Worm (Caenorhabditis elegans): ENCODE measurements around the gene cutl-12.

DNA sequence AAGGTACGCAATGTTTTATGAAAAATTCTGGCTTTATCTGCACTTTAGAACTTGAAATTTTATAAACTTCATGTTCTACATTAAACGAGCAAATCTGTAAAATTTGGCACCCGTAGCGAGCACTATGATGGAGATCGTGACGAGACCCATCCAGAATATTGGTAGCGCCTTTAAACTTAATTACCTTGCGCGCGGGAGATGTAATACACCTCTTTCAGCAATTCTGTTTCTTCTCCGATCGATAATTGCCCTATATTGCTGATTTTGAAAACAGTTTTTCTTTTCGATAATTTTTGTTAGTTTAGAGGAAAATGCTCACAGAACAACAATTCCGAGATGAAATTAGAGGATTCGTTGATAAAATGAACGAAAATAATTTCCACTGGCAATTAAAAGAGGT, 24.5 kb upstream of the cutl-12 start, which contains the start of gene atg-10:
- TF ChIP-seq cnd-1 (tag; optimal IDR thresholded peaks at IDR 0.05) (no peak), unc-39 (tag; optimal IDR thresholded peaks at IDR 0.05) (no peak), nhr-12 (tag; optimal IDR thresholded peaks at IDR 0.05) (no peak), ztf-11 (tag; optimal IDR thresholded peaks at IDR 0.05) (no peak)
